Worm (Caenorhabditis elegans) whole organism, L1 larva: ENCODE data around the gene C07A9.10.

Experiments
- C04F5.9 ChIP-seq: sonication (generic microtip); optimal IDR thresholded peaks from 2 replicates; lab custom pipeline; 2016; ENCODE audit warnings: missing genetic modification characterization, missing compliant biosample characterization
- aly-2 ChIP-seq: fragments of 150-350 bp; optimal IDR thresholded peaks from 2 replicates; lab custom pipeline; 2014; ENCODE audit warnings: missing biosample characterization, missing genetic modification characterization
- ceh-82 ChIP-seq, 3 experiments: fragments of 150-350 bp in 1 of 3; sonication (generic microtip) in 2 of 3; optimal IDR thresholded peaks; 2 replicates each; lab custom pipeline; 2014 to 2017; ENCODE audit warnings: missing biosample characterization in 3 of 3, missing genetic modification characterization in 3 of 3
- nhr-12 ChIP-seq: sonication (generic microtip); optimal IDR thresholded peaks from 2 replicates; lab custom pipeline; 2017; ENCODE audit warnings: missing biosample characterization, missing genetic modification characterization
- nhr-28 ChIP-seq: fragments of 150-350 bp; optimal IDR thresholded peaks from 2 replicates; lab custom pipeline; 2014; ENCODE audit warnings: missing biosample characterization, missing genetic modification characterization
- nhr-76 ChIP-seq: sonication (generic microtip); optimal IDR thresholded peaks from 2 replicates; lab custom pipeline; 2017; ENCODE audit warnings: missing biosample characterization, missing genetic modification characterization
- nhr-77 ChIP-seq: fragments of 150-350 bp; optimal IDR thresholded peaks from 2 replicates; lab custom pipeline; 2014; ENCODE audit warnings: missing biosample characterization, missing genetic modification characterization
- nhr-90 ChIP-seq: sonication (generic microtip); optimal IDR thresholded peaks from 2 replicates; lab custom pipeline; 2016; ENCODE audit warnings: mild to moderate bottlenecking, missing genetic modification characterization, missing compliant biosample characterization; ENCODE audit not compliant: poor library complexity
- skn-1 ChIP-seq: fragments of 150-350 bp; optimal IDR thresholded peaks from 2 replicates; lab custom pipeline; 2014; ENCODE audit warnings: missing biosample characterization, missing genetic modification characterization
- snu-23 ChIP-seq: sonication (generic microtip); optimal IDR thresholded peaks from 2 replicates; lab custom pipeline; 2016; ENCODE audit warnings: missing genetic modification characterization, missing compliant biosample characterization
- ztf-4 ChIP-seq: fragments of 150-350 bp; optimal IDR thresholded peaks from 2 replicates; lab custom pipeline; 2014; ENCODE audit warnings: missing biosample characterization, missing genetic modification characterization

DNA sequence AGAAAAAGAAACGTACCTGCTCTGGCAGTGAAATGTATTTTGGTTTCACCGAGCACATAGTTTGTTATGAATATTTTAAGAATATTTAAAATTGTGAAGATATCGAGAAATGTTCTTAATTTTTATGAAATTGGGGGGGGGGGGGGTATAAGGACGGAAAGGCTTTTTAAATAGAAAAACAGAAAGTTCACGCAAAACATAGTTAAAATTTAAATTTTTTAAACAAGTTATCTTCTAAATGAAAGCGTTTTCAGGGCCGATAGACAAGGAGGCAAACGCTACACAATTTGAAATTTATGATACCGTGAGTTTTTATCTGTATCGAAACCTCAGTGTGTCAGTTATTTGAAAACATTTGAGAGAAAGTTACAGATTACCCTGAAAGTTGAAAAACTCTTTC is 30.1 kb downstream of the C07A9.10 start, which contains the start of gene C15H7.4:
- TF ChIP-seq nhr-77 (no peak), skn-1 (tag; lab: Kevin White, UChicago) (no peak), nhr-28 (tag; lab: Kevin White, UChicago) (no peak), ceh-82 (tag; optimal IDR thresholded peaks at IDR 0.05; lab: Kevin White, UChicago) (no peak), ztf-4 (no peak), aly-2 (tag; lab: Kevin White, UChicago) (no peak), C04F5.9 (tag; lab: Kevin White, UChicago) (no peak), nhr-76 (no peak), nhr-90 (tag; lab: Kevin White, UChicago) (no peak), snu-23 (GFP tag; lab: Kevin White, UChicago) (no peak), nhr-12 (tag; lab: Kevin White, UChicago) (no peak)
